Worm (Caenorhabditis elegans): ENCODE results near the gene pals-29.

DNA sequence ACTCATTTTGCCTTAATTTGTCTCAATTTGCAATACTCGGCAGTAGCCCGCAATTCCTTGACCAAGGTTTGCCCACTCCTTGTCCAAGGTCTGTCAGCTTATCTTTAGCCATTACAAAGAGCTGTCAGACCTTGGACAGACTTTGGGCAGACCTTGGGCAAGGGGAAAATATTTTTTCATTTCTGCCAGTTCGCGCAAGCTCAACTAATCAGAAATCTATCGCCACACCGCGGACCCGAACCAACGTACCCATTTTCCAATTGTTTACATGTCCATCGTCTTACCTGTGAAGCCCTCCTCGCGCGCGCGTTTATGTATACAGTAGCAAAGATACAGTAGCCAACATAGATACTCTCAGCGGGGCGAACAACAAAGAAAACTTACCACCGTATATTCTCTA is 27.3 kb downstream of the pals-29 start:
- TF ChIP-seq sea-1 (GFP tag; conservative IDR thresholded peaks at IDR 0.05) (no peak), tbx-37 (GFP tag; conservative IDR thresholded peaks at IDR 0.05) (no peak), hnd-1 (tag; optimal IDR thresholded peaks at IDR 0.05) (no peak), tbx-11 (GFP tag; IDR thresholded peaks at IDR 0.05) (no peak)
